Fruit fly (Drosophila melanogaster): ENCODE measurements around the gene CG8927.

Gene CG8927

DNA sequence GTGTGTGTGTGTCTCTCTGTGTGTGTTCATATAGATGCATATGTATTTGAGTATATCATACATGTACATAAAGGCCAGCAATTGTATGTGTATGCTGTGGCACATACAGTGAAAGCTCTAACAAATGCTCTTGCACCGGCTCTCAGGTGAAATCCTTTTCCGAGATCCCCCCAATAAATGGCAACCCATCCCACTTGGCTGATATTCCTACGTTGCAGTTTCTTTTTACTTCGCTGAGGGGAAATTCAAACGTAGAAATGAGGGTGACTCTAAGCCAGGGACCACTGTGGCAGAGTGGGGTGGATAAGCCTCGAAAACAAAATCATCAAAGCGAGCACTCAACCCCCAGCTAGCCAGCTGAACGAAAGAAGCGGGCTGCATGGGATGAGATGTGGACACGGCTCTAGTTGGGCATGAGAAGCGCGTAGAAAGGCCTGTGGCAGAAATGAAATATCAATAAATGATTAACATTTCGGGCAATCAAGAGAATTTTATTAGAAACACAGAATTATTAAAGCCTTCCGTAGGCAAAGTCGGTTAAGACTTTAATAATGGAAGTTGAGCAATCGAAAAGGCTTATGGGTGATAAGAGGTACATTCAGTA lies 41.6 kb downstream of the CG8927 start (continued):
- TF ChIP-seq CG17829 (tag; optimal IDR thresholded peaks at IDR 0.05) (peak; percentile 100), dati (GFP tag; IDR thresholded peaks at IDR 0.05) (peak; percentile 99), Oaz (GFP tag; IDR thresholded peaks at IDR 0.05) (peak; percentile 99), CG6683 (GFP tag; optimal IDR thresholded peaks at IDR 0.05) (peak; percentile 97), CG1529 (GFP tag; optimal IDR thresholded peaks at IDR 0.05) (peak; percentile 99), HLHmδ (GFP tag; optimal IDR thresholded peaks at IDR 0.05) (peak; percentile 6), bigmax (GFP tag; optimal IDR thresholded peaks at IDR 0.05) (peak; percentile 89), dimm (GFP tag; IDR thresholded peaks at IDR 0.05) (peak; percentile 100), Dp (GFP tag; optimal IDR thresholded peaks at IDR 0.05) (peak; percentile 48), gce (GFP tag; IDR thresholded peaks at IDR 0.05) (peak; percentile 99), stwl (tag; optimal IDR thresholded peaks at IDR 0.05) (peak; percentile 69), CG6654 (GFP tag; optimal IDR thresholded peaks at IDR 0.05) (peak; percentile 93), Side (GFP tag; optimal IDR thresholded peaks at IDR 0.05) (peak; percentile 100), gro (GFP tag; optimal IDR thresholded peaks at IDR 0.05) (peak; percentile 100), CG7987 (GFP tag; optimal IDR thresholded peaks at IDR 0.05) (peak; percentile 99), Aef1 (GFP tag; IDR thresholded peaks at IDR 0.05) (peak; percentile 100), CG17802 (tag; optimal IDR thresholded peaks at IDR 0.05) (peak; percentile 95)

DNA sequence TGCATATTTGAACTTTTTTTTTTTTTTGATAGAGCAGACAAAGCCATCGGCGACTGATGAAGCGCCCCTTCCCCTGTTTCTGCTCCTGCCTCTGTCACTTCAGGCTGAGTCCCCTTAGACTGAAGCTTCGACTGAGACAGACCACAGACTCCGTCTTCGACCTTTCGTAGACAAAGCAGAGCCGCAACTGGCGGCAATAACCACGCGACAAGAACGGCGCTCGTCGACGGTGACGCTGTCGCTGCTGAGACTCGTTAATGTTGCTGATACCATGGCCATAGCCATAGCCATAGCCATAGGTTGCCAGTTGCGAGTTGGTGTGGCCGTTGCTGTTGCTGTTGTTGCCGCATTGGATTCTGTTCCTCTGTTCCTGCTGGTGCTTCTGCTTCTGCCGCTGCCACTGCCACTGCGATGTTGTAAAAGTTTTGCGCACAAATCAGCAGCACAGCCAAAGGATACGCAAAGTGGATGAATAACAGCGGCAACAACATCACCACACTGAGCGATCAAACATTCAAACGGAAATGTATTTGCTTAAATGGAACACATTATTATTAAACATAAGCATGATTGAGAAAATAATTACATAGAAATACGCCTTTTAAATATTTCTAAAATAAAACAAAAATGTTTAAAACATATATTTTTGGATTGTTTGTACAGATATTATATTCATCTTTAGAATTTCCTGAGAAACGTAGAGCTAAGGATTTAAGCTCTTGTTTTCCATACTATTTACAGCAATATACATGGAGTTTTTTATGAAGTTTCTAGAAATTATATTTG lies 42.6 kb downstream of the CG8927 start:
- TF ChIP-seq dpn (GFP tag; optimal IDR thresholded peaks at IDR 0.05) (no peak), CG18262 (tag; optimal IDR thresholded peaks at IDR 0.05) (peak; percentile 35), CG6813 (GFP tag; optimal IDR thresholded peaks at IDR 0.05) (no peak), CG4707 (GFP tag; optimal IDR thresholded peaks at IDR 0.05) (peak; percentile 32), HmgZ (tag; optimal IDR thresholded peaks at IDR 0.05) (no peak), CG18599 (GFP tag; optimal IDR thresholded peaks at IDR 0.05) (peak; percentile 59), CG17912 (GFP tag; optimal IDR thresholded peaks at IDR 0.05) (no peak), dysf (GFP tag; IDR thresholded peaks at IDR 0.05) (no peak), Oli (tag; optimal IDR thresholded peaks at IDR 0.05) (peak; percentile 51), maf-S (GFP tag; optimal IDR thresholded peaks at IDR 0.05) (no peak), CG10267 (tag; optimal IDR thresholded peaks at IDR 0.05) (no peak), run (tag; optimal IDR thresholded peaks at IDR 0.05) (no peak), Usf (GFP tag; optimal IDR thresholded peaks at IDR 0.05) (no peak), ERR (GFP tag; optimal IDR thresholded peaks at IDR 0.05) (peak; percentile 6), Hand (GFP tag; optimal IDR thresholded peaks at IDR 0.05) (no peak), bigmax (GFP tag; optimal IDR thresholded peaks at IDR 0.05) (peak; percentile 9), p53 (GFP tag; optimal IDR thresholded peaks at IDR 0.05) (no peak), vvl (GFP tag; IDR thresholded peaks at IDR 0.05) (peak; percentile 44; the same call in 1 of the 2 replicates), pros (GFP tag; optimal IDR thresholded peaks at IDR 0.05) (peak; percentile 49), Rfx (GFP tag; IDR thresholded peaks at IDR 0.05) (peak; percentile 30; the same call in 1 of the 2 replicates), gce (GFP tag; IDR thresholded peaks at IDR 0.05) (0 out of 3 replicates have a peak, but pooled peaks have one; percentile 42), mam (GFP tag; optimal IDR thresholded peaks at IDR 0.05) (no peak), CG6854 (GFP tag; optimal IDR thresholded peaks at IDR 0.05) (no peak), rib (GFP tag; IDR thresholded peaks at IDR 0.05) (no peak), row (GFP tag; IDR thresholded peaks at IDR 0.05) (no peak; the same call in 1 of the 3 replicates), CG8765 (GFP tag; IDR thresholded peaks at IDR 0.05) (0 out of 2 replicates have a peak, but pooled peaks have one; percentile 29), CG32767 (GFP tag; IDR thresholded peaks at IDR 0.05) (no peak), Med (GFP tag) (peak; percentile 92), pnt (GFP tag; optimal IDR thresholded peaks at IDR 0.05) (no peak), Atf3 (GFP tag; optimal IDR thresholded peaks at IDR 0.05) (no peak), CG7987 (GFP tag; optimal IDR thresholded peaks at IDR 0.05) (peak; percentile 43), Fer3 (tag; optimal IDR thresholded peaks at IDR 0.05) (peak; percentile 16), wor (GFP tag; IDR thresholded peaks at IDR 0.05) (no peak)
